Worm (Caenorhabditis elegans): ENCODE measurements around the gene srw-36.
"Not testable (repeated sequence)": the region's sequence is repeated elsewhere in the genome, so short reads cannot be mapped to it uniquely, and the experiment has no call there.

The srw-36 gene

DNA sequence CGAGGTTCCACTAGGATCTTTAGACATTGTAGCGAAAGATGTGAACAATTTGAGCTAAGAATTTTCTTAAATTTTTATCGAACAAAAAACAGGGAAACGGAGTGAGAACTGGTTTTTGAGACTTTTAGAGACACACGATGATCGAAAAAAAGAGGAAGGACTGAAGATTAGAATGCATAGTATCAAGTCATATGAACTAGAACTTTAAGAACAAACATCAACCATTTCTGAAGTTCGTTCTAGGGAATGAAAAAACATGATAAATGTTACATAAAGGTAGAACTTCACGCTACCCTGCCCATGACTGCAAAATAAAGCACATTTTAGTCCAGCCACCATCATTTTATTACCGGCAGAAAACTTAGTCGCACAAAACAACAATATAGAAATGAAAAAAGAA lies 36.6 kb upstream of the srw-36 start, which contains the start of gene W06G6.9:
Gene W06G6.9, minus strand, starts transcription at position 101 of the 400 bp plus-strand sequence.
- TF ChIP-seq nhr-76 (tag; optimal IDR thresholded peaks at IDR 0.05) (no peak), sem-2 (GFP tag; optimal IDR thresholded peaks at IDR 0.05) (no peak), ztf-11 (tag; optimal IDR thresholded peaks at IDR 0.05) (no peak), flh-1 (GFP tag; optimal IDR thresholded peaks at IDR 0.05) (no peak), unc-62 (GFP tag; optimal IDR thresholded peaks at IDR 0.05) (no peak), sptf-1 (tag; optimal IDR thresholded peaks at IDR 0.05) (no peak), unc-120 (tag; optimal IDR thresholded peaks at IDR 0.05; ENCODE audit: poor library complexity, severe bottlenecking) (no peak), tbx-8 (GFP tag; optimal IDR thresholded peaks at IDR 0.05) (no peak), zip-8 (tag; optimal IDR thresholded peaks at IDR 0.05) (no peak), mab-5 (tag; optimal IDR thresholded peaks at IDR 0.05) (no peak), elt-3 (tag; optimal IDR thresholded peaks at IDR 0.05) (no peak), lin-32 (GFP tag; optimal IDR thresholded peaks at IDR 0.05) (no peak), ces-1 (GFP tag; optimal IDR thresholded peaks at IDR 0.05) (no peak), blmp-1 (tag; optimal IDR thresholded peaks at IDR 0.05) (no peak), mls-2 (tag; optimal IDR thresholded peaks at IDR 0.05) (no peak), nhr-12 (tag; optimal IDR thresholded peaks at IDR 0.05) (no peak), bed-3 (GFP tag; optimal IDR thresholded peaks at IDR 0.05) (no peak), pha-4 (tag; optimal IDR thresholded peaks at IDR 0.05) (no peak)

ce11 chrV:16647093-16647492 lies 35.9 kb upstream of the srw-36 start, which contains the start of gene W06G6.10:
W06G6.10 (minus strand) TSS chrV:16647193.
- TF ChIP-seq lin-32 (GFP tag; optimal IDR thresholded peaks at IDR 0.05), result no peak

ce11 chrV:16648317-16649018 lies 34.5 kb upstream of the srw-36 start, which contains the start of gene W06G6.20:
W06G6.20 (minus strand) TSS chrV:16648367.
- TF ChIP-seq cnd-1 (tag; optimal IDR thresholded peaks at IDR 0.05), result no peak
- no peak for TF ChIP-seq pha-4 (tag; optimal IDR thresholded peaks at IDR 0.05)
- TF ChIP-seq ces-1 (GFP tag; optimal IDR thresholded peaks at IDR 0.05), result no peak
- no peak for TF ChIP-seq drap-1 (GFP tag; optimal IDR thresholded peaks at IDR 0.05)
- no peak for TF ChIP-seq elt-3 (tag; optimal IDR thresholded peaks at IDR 0.05)
- no peak for TF ChIP-seq mep-1 (tag; optimal IDR thresholded peaks at IDR 0.05)
- TF ChIP-seq mab-5 (tag; optimal IDR thresholded peaks at IDR 0.05), result no peak
- no peak for TF ChIP-seq nhr-28 (tag; optimal IDR thresholded peaks at IDR 0.05)
- no peak for TF ChIP-seq elt-1 (tag; optimal IDR thresholded peaks at IDR 0.05; ENCODE audit: borderline replicate concordance, insufficient read depth)
- TF ChIP-seq ceh-83 (GFP tag; optimal IDR thresholded peaks at IDR 0.05), result no peak
- no peak for TF ChIP-seq lin-32 (GFP tag; optimal IDR thresholded peaks at IDR 0.05)
- no peak for TF ChIP-seq nhr-237 (tag; optimal IDR thresholded peaks at IDR 0.05)
- no peak for TF ChIP-seq ceh-39 (tag; optimal IDR thresholded peaks at IDR 0.05)
- no peak for TF ChIP-seq blmp-1 (tag; optimal IDR thresholded peaks at IDR 0.05)
- TF ChIP-seq sptf-1 (tag; optimal IDR thresholded peaks at IDR 0.05), result no peak
- TF ChIP-seq unc-120 (tag; optimal IDR thresholded peaks at IDR 0.05; ENCODE audit: poor library complexity, severe bottlenecking), result no peak
- TF ChIP-seq ceh-43 (GFP tag; optimal IDR thresholded peaks at IDR 0.05), result no peak
- no peak for TF ChIP-seq mls-2 (tag; optimal IDR thresholded peaks at IDR 0.05)
- no peak for TF ChIP-seq sem-2 (GFP tag; optimal IDR thresholded peaks at IDR 0.05)

- TF ChIP-seq cnd-1, lsy-2, nhr-76 (tag; optimal IDR thresholded peaks at IDR 0.05): not testable (repeated sequence)
Measured at ce11 chrV:16649200-16649599, 33.8 kb upstream of the srw-36 start, which contains the start of gene W06G6.11. W06G6.11 (minus strand) TSS chrV:16649300.

- not testable (repeated sequence) for TF ChIP-seq cnd-1 (tag; optimal IDR thresholded peaks at IDR 0.05); ceh-39 (tag; optimal IDR thresholded peaks at IDR 0.05); flh-1 (GFP tag; optimal IDR thresholded peaks at IDR 0.05)
Measured at ce11 chrV:16654242-16654641, 28.7 kb upstream of the srw-36 start, which contains the start of gene W06G6.15. W06G6.15 (plus strand) TSS chrV:16654542.

- TF ChIP-seq unc-62 (GFP tag; optimal IDR thresholded peaks at IDR 0.05); ceh-83 (GFP tag; optimal IDR thresholded peaks at IDR 0.05); sptf-1 (tag; optimal IDR thresholded peaks at IDR 0.05): not testable (repeated sequence)
Measured at ce11 chrV:16660816-16661215, 22.2 kb upstream of the srw-36 start, which contains the start of gene Y70C5B.2. Y70C5B.2 (minus strand) TSS chrV:16660916.

Measured in whole organism, mixed stage, embryonic.